Worm (Caenorhabditis elegans): Measurements from ENCODE around the gene twk-26.

ce11 chrX:3061698-3062097 is 7.1 kb upstream of the twk-26 start:
- TF ChIP-seq flt-1 (GFP tag; IDR thresholded peaks at IDR 0.05) (no peak), cog-1 (tag; optimal IDR thresholded peaks at IDR 0.05) (no peak), ztf-23 (GFP tag; IDR thresholded peaks at IDR 0.05) (no peak)
